Fruit fly (Drosophila melanogaster) whole organism: ENCODE data around the gene CG15814.

Experiments used
- EcR ChIP-seq, 2 experiments: fragments of >200 bp; optimal IDR thresholded peaks; 2 replicates each; lab custom pipeline; 2017; ENCODE audit warnings: missing biosample characterization in 2 of 2, missing genetic modification characterization in 2 of 2, missing genetic modification reagents in 2 of 2
- pan ChIP-seq: fragments of >200 bp; optimal IDR thresholded peaks from 2 replicates; lab custom pipeline; 2017
- psq ChIP-seq: fragments of >200 bp; optimal IDR thresholded peaks from 2 replicates; lab custom pipeline; 2017
- usp ChIP-seq: fragments of >200 bp; optimal IDR thresholded peaks from 2 replicates; lab custom pipeline; 2017; ENCODE audit warnings: missing biosample characterization, missing genetic modification characterization, mixed read lengths

DNA sequence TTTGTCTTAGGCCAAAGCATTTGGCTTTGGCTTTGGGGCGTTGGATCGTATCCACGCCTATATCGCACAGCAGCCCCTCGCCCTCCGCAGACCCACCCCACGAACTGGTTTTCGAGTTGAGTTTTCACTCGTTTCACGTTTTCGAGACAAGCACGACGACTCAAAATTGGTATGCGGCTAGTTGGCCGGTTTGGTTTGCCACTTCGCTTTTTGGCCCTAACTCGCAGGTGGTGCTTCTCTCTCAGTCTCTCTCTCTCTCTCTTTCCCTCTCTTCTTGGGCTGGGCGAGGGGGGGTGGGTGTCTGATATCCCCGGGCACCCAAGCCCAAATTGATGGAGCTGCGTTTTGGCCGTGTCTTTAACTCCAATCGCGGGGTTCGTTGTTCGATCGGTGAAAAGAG, 16.2 kb downstream of the CG15814 start:
- TF ChIP-seq psq (lab: Kevin White, UChicago) = no peak
- no peak for TF ChIP-seq usp (GFP tag; lab: Kevin White, UChicago)
- TF ChIP-seq EcR (GFP tag; optimal IDR thresholded peaks at IDR 0.05; lab: Kevin White, UChicago) = peak in 1 of 2 experiments; percentile 5
- TF ChIP-seq pan (lab: Kevin White, UChicago) = no peak
